Fruit fly (Drosophila melanogaster) whole organism: Measurements from ENCODE around the gene CG14118.

Source experiments
- CG8478 ChIP-seq: fragments of >200 bp; optimal IDR thresholded peaks from 2 replicates; lab custom pipeline; 2018; ENCODE audit warnings: inconsistent platforms
- Dll ChIP-seq: fragments of >200 bp; optimal IDR thresholded peaks from 2 replicates; lab custom pipeline; 2017

dm6 chr3L:12867956-12868443 is 24.5 kb upstream of the CG14118 start:
- TF ChIP-seq Dll (lab: Kevin White, UChicago) = no peak
- TF ChIP-seq CG8478 (lab: Kevin White, UChicago) = no peak
